Worm (Caenorhabditis elegans) whole organism, late embryonic: ENCODE results near the gene F40G12.6.

Experiments used
- F13H6.1 ChIP-seq: sonication (generic microtip); optimal IDR thresholded peaks from 2 replicates; lab custom pipeline; 2016; ENCODE audit warnings: missing genetic modification characterization, missing compliant biosample characterization
- ama-1 ChIP-seq: fragments of 150-350 bp; optimal IDR thresholded peaks from 2 replicates; lab custom pipeline; 2014
- elt-2 ChIP-seq: sonication (generic microtip); optimal IDR thresholded peaks from 2 replicates; lab custom pipeline; 2016; ENCODE audit warnings: missing genetic modification reagents, missing genetic modification characterization, missing compliant biosample characterization
- ets-4 ChIP-seq: sonication (generic microtip); optimal IDR thresholded peaks from 2 replicates; lab custom pipeline; 2016; ENCODE audit warnings: missing genetic modification characterization, missing compliant biosample characterization
- lin-11 ChIP-seq: fragments of 200-800 bp; sonication (Bioruptor generic); optimal IDR thresholded peaks from 2 replicates; lab custom pipeline; 2018; ENCODE audit warnings: mild to moderate bottlenecking, missing genetic modification characterization, missing compliant biosample characterization
- pha-4 ChIP-seq: fragments of 150-350 bp; optimal IDR thresholded peaks from 2 replicates; lab custom pipeline; 2018; ENCODE audit warnings: missing biosample characterization, missing genetic modification reagents, missing genetic modification characterization
- pqm-1 ChIP-seq: sonication (generic microtip); optimal IDR thresholded peaks from 2 replicates; lab custom pipeline; 2016; ENCODE audit warnings: missing genetic modification characterization, missing compliant biosample characterization
- ref-2 ChIP-seq: sonication (generic microtip); optimal IDR thresholded peaks from 2 replicates; lab custom pipeline; 2016; ENCODE audit warnings: missing genetic modification characterization, missing compliant biosample characterization
- sox-4 ChIP-seq: sonication (generic microtip); optimal IDR thresholded peaks from 2 replicates; lab custom pipeline; 2017; ENCODE audit warnings: mild to moderate bottlenecking, missing genetic modification characterization, inconsistent platforms, missing compliant biosample characterization
- tbx-7 ChIP-seq: sonication (generic microtip); optimal IDR thresholded peaks from 2 replicates; lab custom pipeline; 2016; ENCODE audit warnings: missing genotype, missing genetic modification characterization, missing compliant biosample characterization
- unc-86 ChIP-seq: sonication (generic microtip); optimal IDR thresholded peaks from 2 replicates; lab custom pipeline; 2016; ENCODE audit warnings: missing genetic modification characterization, missing compliant biosample characterization

DNA sequence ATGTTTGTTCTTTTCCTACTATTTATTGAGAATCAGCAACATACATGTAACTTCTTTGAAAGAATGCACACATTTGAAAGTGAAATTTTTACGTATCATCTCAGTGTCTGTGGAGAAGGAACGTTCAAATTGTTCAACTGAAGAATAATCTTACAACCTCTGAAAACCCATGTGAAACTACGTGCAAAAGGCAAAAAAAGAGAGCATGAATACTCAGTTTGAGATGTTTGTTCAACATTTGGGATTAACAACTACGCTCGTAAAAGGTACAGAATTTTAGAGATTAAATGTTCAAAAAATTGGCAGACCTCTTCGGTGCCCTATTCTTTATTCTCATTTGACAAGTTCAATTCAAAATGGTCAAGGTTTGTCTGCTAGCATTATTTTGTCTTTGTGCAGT lies 20.9 kb downstream of the F40G12.6 start, which contains the start of gene K02E11.5:
- no peak for TF ChIP-seq sox-4 (tag; lab: Kevin White, UChicago)
- no peak for TF ChIP-seq elt-2 (tag; lab: Kevin White, UChicago)
- no peak for TF ChIP-seq lin-11
- TF ChIP-seq tbx-7 (tag; lab: Kevin White, UChicago): no peak
- TF ChIP-seq ama-1 (lab: Kevin White, UChicago): no peak
- TF ChIP-seq pqm-1 (tag; lab: Kevin White, UChicago): no peak
- no peak for TF ChIP-seq unc-86 (tag; lab: Kevin White, UChicago)
- TF ChIP-seq ref-2 (tag; lab: Kevin White, UChicago): no peak
- no peak for TF ChIP-seq ets-4 (tag; lab: Kevin White, UChicago)
- TF ChIP-seq pha-4 (tag; lab: Kevin White, UChicago): no peak
- no peak for TF ChIP-seq F13H6.1 (tag; lab: Kevin White, UChicago)
